Fruit fly (Drosophila melanogaster): ENCODE results near the gene SmB.

Gene SmB

dm6 chr2L:10395642-10396487 is 30.6 kb downstream of the SmB start, which contains the start of gene Mdh1 (continued):
- TF ChIP-seq ac (GFP tag; optimal IDR thresholded peaks at IDR 0.05) (no peak), CG2678 (tag; optimal IDR thresholded peaks at IDR 0.05) (no peak), CG32532 (GFP tag; IDR thresholded peaks at IDR 0.05) (no peak), Lpt (GFP tag; optimal IDR thresholded peaks at IDR 0.05) (no peak), CG8478 (optimal IDR thresholded peaks at IDR 0.05) (no peak), Taf1 (GFP tag; IDR thresholded peaks at IDR 0.05) (no peak), CG12299 (tag; optimal IDR thresholded peaks at IDR 0.05) (no peak), CG4404 (GFP tag; IDR thresholded peaks at IDR 0.05) (no peak), CG34422 (GFP tag; IDR thresholded peaks at IDR 0.05) (peak; percentile 53; the same call in 1 of the 3 replicates), Ssrp (tag; optimal IDR thresholded peaks at IDR 0.05) (no peak), phol (tag; optimal IDR thresholded peaks at IDR 0.05) (peak; percentile 25), HmgD (GFP tag; optimal IDR thresholded peaks at IDR 0.05) (no peak), bsh (GFP tag; optimal IDR thresholded peaks at IDR 0.05) (no peak), oc (tag; optimal IDR thresholded peaks at IDR 0.05) (no peak), Nf-YA (GFP tag; IDR thresholded peaks at IDR 0.05) (no peak), slp2 (GFP tag; optimal IDR thresholded peaks at IDR 0.05) (no peak), aop (GFP tag; IDR thresholded peaks at IDR 0.05) (no peak), CG14441 (GFP tag; IDR thresholded peaks at IDR 0.05) (no peak), scrt (GFP tag; optimal IDR thresholded peaks at IDR 0.05) (no peak), Opbp (GFP tag; IDR thresholded peaks at IDR 0.05; ENCODE audit: partially characterized antibody) (0 out of 3 replicates have a peak, but pooled peaks have one; percentile 27), CG30431 (GFP tag; optimal IDR thresholded peaks at IDR 0.05) (no peak), CG34224 (GFP tag; IDR thresholded peaks at IDR 0.05; ENCODE audit: partially characterized antibody) (no peak), zen (tag; optimal IDR thresholded peaks at IDR 0.05) (no peak), nom (GFP tag; optimal IDR thresholded peaks at IDR 0.05) (peak; percentile 52), CG1832 (GFP tag; optimal IDR thresholded peaks at IDR 0.05) (no peak), Six4 (GFP tag; optimal IDR thresholded peaks at IDR 0.05) (no peak), grn (GFP tag; optimal IDR thresholded peaks at IDR 0.05) (no peak), CG10959 (GFP tag; IDR thresholded peaks at IDR 0.05) (no peak), mirr (GFP tag; optimal IDR thresholded peaks at IDR 0.05) (no peak), dmrt99B (tag; optimal IDR thresholded peaks at IDR 0.05) (no peak), CG17186 (GFP tag; optimal IDR thresholded peaks at IDR 0.05) (peak; percentile 35), pzg (GFP tag; optimal IDR thresholded peaks at IDR 0.05) (peak; percentile 35), CG17829 (tag; optimal IDR thresholded peaks at IDR 0.05) (no peak), CG6854 (GFP tag; optimal IDR thresholded peaks at IDR 0.05) (no peak), ftz-f1 (GFP tag; optimal IDR thresholded peaks at IDR 0.05) (no peak), sens (GFP tag) (peak; percentile 75), CG8089 (GFP tag; optimal IDR thresholded peaks at IDR 0.05) (no peak), Elba2 (GFP tag; optimal IDR thresholded peaks at IDR 0.05) (peak; percentile 92), Dp (GFP tag; optimal IDR thresholded peaks at IDR 0.05) (peak; percentile 1), Dref (GFP tag; IDR thresholded peaks at IDR 0.05) (peak; percentile 58), lola (GFP tag; optimal IDR thresholded peaks at IDR 0.05) (no peak), CG15601 (tag; optimal IDR thresholded peaks at IDR 0.05) (no peak), chinmo (GFP tag; IDR thresholded peaks at IDR 0.05; ENCODE audit: partially characterized antibody) (0 out of 4 replicates have a peak, but pooled peaks have one; percentile 13), CG1603 (tag; optimal IDR thresholded peaks at IDR 0.05) (no peak), Antp (GFP tag; optimal IDR thresholded peaks at IDR 0.05) (no peak), lab (GFP tag; optimal IDR thresholded peaks at IDR 0.05) (no peak), D19A (tag; optimal IDR thresholded peaks at IDR 0.05) (no peak), Lhr (GFP tag; optimal IDR thresholded peaks at IDR 0.05) (no peak), CG2202 (tag; optimal IDR thresholded peaks at IDR 0.05) (no peak)
